Fruit fly (Drosophila melanogaster) whole organism, larva: ENCODE measurements around the gene CG32095.

Source experiments
- noc ChIP-seq: fragments of 200-800 bp; sonication (Bioruptor generic); optimal IDR thresholded peaks from 3 replicates; lab custom pipeline; 2019; ENCODE audit warnings: missing biosample characterization, mild to moderate bottlenecking, missing genetic modification characterization, moderate library complexity

CG32095 gene

dm6 chr3L:11776731-11777130 is 48.8 kb downstream of the CG32095 start, which contains the start of gene CG14131:
CG14131 (plus strand) TSS chr3L:11777073.
- no peak for TF ChIP-seq noc (tag; lab: Kevin White, UChicago)

DNA sequence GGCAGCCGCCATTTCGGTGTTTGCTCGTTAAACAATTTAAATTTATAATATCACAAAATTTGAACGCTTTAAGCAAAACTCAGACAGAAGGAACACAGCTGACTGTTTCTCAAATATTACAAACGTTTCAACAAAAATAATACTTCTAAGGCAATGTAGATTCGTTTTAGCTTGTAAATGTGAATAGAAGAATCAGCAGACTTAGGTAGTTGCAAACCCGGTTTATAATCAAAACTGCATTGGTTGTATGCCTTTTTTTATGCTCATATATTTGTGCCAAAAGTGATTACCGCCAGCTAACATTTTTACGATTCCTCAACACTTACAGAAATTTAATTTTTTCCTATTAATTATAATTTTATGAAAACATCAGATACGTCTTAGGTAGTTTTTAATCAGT is 51.1 kb downstream of the CG32095 start, which contains the start of gene Tim13:
Gene Tim13 (minus strand): TSS at position 101 of the 400 bp plus-strand sequence.
- TF ChIP-seq noc (tag; lab: Kevin White, UChicago): no peak
